Fruit fly (Drosophila melanogaster) whole organism, wandering third instar larva: ENCODE data around the gene NdufV3.

ENCODE experiments used
- Abd-B ChIP-seq: fragments of >200 bp; optimal IDR thresholded peaks from 2 replicates; lab custom pipeline; 2017; ENCODE audit warnings: missing biosample characterization, missing genetic modification characterization
- CG32264 ChIP-seq: fragments of 200-800 bp; sonication (Bioruptor generic); optimal IDR thresholded peaks from 2 replicates; lab custom pipeline; 2016; ENCODE audit warnings: missing biosample characterization, missing genetic modification characterization
- CG9705 ChIP-seq: fragments of 200-800 bp; sonication (Bioruptor generic); optimal IDR thresholded peaks from 2 replicates; lab custom pipeline; 2018; ENCODE audit warnings: missing biosample characterization, mild to moderate bottlenecking, missing genetic modification characterization
- CrebA ChIP-seq: fragments of 200-800 bp; sonication (Bioruptor generic); optimal IDR thresholded peaks from 2 replicates; lab custom pipeline; 2016; ENCODE audit warnings: missing biosample characterization, mild to moderate bottlenecking, missing genetic modification characterization, borderline replicate concordance
- Dfd ChIP-seq: fragments of >200 bp; optimal IDR thresholded peaks from 2 replicates; lab custom pipeline; 2017; ENCODE audit warnings: missing biosample characterization, missing genetic modification characterization
- Dif ChIP-seq: fragments of 200-275, 200-300 bp; sonication (Bioruptor generic); optimal IDR thresholded peaks from 2 replicates; lab custom pipeline; 2018; ENCODE audit warnings: missing biosample characterization, missing genetic modification characterization; ENCODE audit not compliant: partially characterized antibody
- GATAd ChIP-seq: sonication (Bioruptor generic); optimal IDR thresholded peaks from 2 replicates; lab custom pipeline; 2016; ENCODE audit warnings: missing biosample characterization, missing genetic modification characterization
- HLH106 ChIP-seq: fragments of 200-800 bp; optimal IDR thresholded peaks from 3 replicates; lab custom pipeline; 2019; ENCODE audit warnings: missing biosample characterization, mild to moderate bottlenecking, missing genetic modification characterization, moderate library complexity
- Hnf4 ChIP-seq: fragments of 200-800 bp; sonication (Bioruptor generic); optimal IDR thresholded peaks from 2 replicates; lab custom pipeline; 2016; ENCODE audit warnings: missing biosample characterization, mild to moderate bottlenecking, missing genetic modification characterization
- Hr78 ChIP-seq: fragments of >200 bp; optimal IDR thresholded peaks from 2 replicates; lab custom pipeline; 2017; ENCODE audit warnings: missing biosample characterization, missing genetic modification characterization
- Hr83 ChIP-seq: fragments of 200-300 bp; sonication (Bioruptor generic); optimal IDR thresholded peaks from 2 replicates; lab custom pipeline; 2016; ENCODE audit warnings: missing biosample characterization, mild to moderate bottlenecking, missing genetic modification characterization, moderate library complexity; ENCODE audit not compliant: poor library complexity, severe bottlenecking
- Jra ChIP-seq: sonication (Bioruptor generic); optimal IDR thresholded peaks from 2 replicates; lab custom pipeline; 2016; ENCODE audit warnings: missing biosample characterization, missing genetic modification characterization
- Mio ChIP-seq: sonication (Bioruptor generic); optimal IDR thresholded peaks from 2 replicates; lab custom pipeline; 2016; ENCODE audit warnings: missing biosample characterization, missing genetic modification characterization
- Myc ChIP-seq: fragments of >200 bp; optimal IDR thresholded peaks from 2 replicates; lab custom pipeline; 2017
- N ChIP-seq: fragments of >200 bp; optimal IDR thresholded peaks from 2 replicates; lab custom pipeline; 2018; ENCODE audit warnings: missing biosample characterization, missing external identifiers, missing genetic modification characterization
- OdsH ChIP-seq: fragments of 200-800 bp; sonication (Bioruptor generic); optimal IDR thresholded peaks from 2 replicates; lab custom pipeline; 2016; ENCODE audit warnings: missing biosample characterization, mild to moderate bottlenecking, missing genetic modification characterization
- Rel ChIP-seq, 2 experiments: fragments of 200-800 bp; sonication (Bioruptor generic) in 1 of 2; optimal IDR thresholded peaks; 2 replicates in 1 of 2; 3 replicates in 1 of 2; lab custom pipeline; 2016 to 2019; ENCODE audit warnings: mild to moderate bottlenecking in 2 of 2, missing biosample characterization in 2 of 2, missing genetic modification characterization in 2 of 2, moderate library complexity in 1 of 2
- Sp1 ChIP-seq: fragments of 200-800 bp; sonication (Bioruptor generic); optimal IDR thresholded peaks from 3 replicates; lab custom pipeline; 2019; ENCODE audit warnings: missing biosample characterization, mild to moderate bottlenecking, missing genetic modification characterization, moderate library complexity
- Vsx2 ChIP-seq: fragments of 200-300, 225-300 bp; sonication (Bioruptor generic); optimal IDR thresholded peaks from 2 replicates; lab custom pipeline; 2018; ENCODE audit warnings: missing biosample characterization, missing genetic modification characterization; ENCODE audit not compliant: partially characterized antibody
- br ChIP-seq: fragments of 200-800 bp; sonication (Bioruptor generic); optimal IDR thresholded peaks from 2 replicates; lab custom pipeline; 2016; ENCODE audit warnings: missing biosample characterization, missing genetic modification characterization
- brk ChIP-seq: fragments of 200-800 bp; sonication (Bioruptor generic); optimal IDR thresholded peaks from 2 replicates; lab custom pipeline; 2016; ENCODE audit warnings: missing biosample characterization, mild to moderate bottlenecking, missing genetic modification characterization
- dl ChIP-seq, 2 experiments: fragments of 175-275, 200-275 bp in 1 of 2; fragments of 200-275 bp in 1 of 2; sonication (Bioruptor generic); optimal IDR thresholded peaks; lab custom pipeline; 2018; ENCODE audit warnings: mild to moderate bottlenecking in 2 of 2, missing biosample characterization in 2 of 2, missing genetic modification characterization in 2 of 2, moderate library complexity in 2 of 2; ENCODE audit not compliant: partially characterized antibody in 2 of 2, insufficient read depth in 1 of 2
- dmrt93B ChIP-seq: fragments of 200-800 bp; sonication (Bioruptor generic); optimal IDR thresholded peaks from 2 replicates; lab custom pipeline; 2018; ENCODE audit warnings: missing biosample characterization, mild to moderate bottlenecking, missing genetic modification characterization
- dsf ChIP-seq: sonication (Bioruptor generic); optimal IDR thresholded peaks from 2 replicates; lab custom pipeline; 2016; ENCODE audit warnings: missing biosample characterization, missing genetic modification characterization, borderline replicate concordance
- ey ChIP-seq: fragments of 200-800 bp; sonication (Bioruptor generic); optimal IDR thresholded peaks from 2 replicates; lab custom pipeline; 2016; ENCODE audit warnings: missing biosample characterization, missing genetic modification characterization
- foxo ChIP-seq, 2 experiments: fragments of 200-800 bp; sonication (Bioruptor generic); optimal IDR thresholded peaks; 2 replicates in 1 of 2; 3 replicates in 1 of 2; lab custom pipeline; 2016 to 2017; ENCODE audit warnings: missing biosample characterization in 2 of 2, missing genetic modification characterization in 2 of 2
- fru ChIP-seq: fragments of 200-800 bp; sonication (Bioruptor generic); optimal IDR thresholded peaks from 3 replicates; lab custom pipeline; 2016; ENCODE audit warnings: missing biosample characterization, mild to moderate bottlenecking, missing genetic modification characterization
- h ChIP-seq: fragments of 200-800 bp; sonication (Bioruptor generic); optimal IDR thresholded peaks from 3 replicates; lab custom pipeline; 2016; ENCODE audit warnings: missing biosample characterization, mild to moderate bottlenecking, missing genetic modification characterization
- jim ChIP-seq: fragments of 175-275, 200-325 bp; sonication (Bioruptor generic); optimal IDR thresholded peaks from 2 replicates; lab custom pipeline; 2016; ENCODE audit warnings: missing biosample characterization, mild to moderate bottlenecking, missing genetic modification characterization
- lola ChIP-seq: fragments of >200 bp; optimal IDR thresholded peaks from 2 replicates; lab custom pipeline; 2017; ENCODE audit warnings: missing biosample characterization, missing genetic modification characterization
- pan ChIP-seq: fragments of >200 bp; optimal IDR thresholded peaks from 2 replicates; lab custom pipeline; 2017
- psq ChIP-seq: fragments of 200-800 bp; sonication (Bioruptor generic); optimal IDR thresholded peaks from 3 replicates; lab custom pipeline; 2017; ENCODE audit warnings: missing biosample characterization, mild to moderate bottlenecking, missing genetic modification characterization, moderate library complexity
- rgr ChIP-seq: fragments of 200-800 bp; sonication (Bioruptor generic); optimal IDR thresholded peaks from 3 replicates; lab custom pipeline; 2016; ENCODE audit warnings: missing biosample characterization, mild to moderate bottlenecking, missing genetic modification characterization
- sage ChIP-seq: fragments of 200-800 bp; sonication (Bioruptor generic); optimal IDR thresholded peaks from 2 replicates; lab custom pipeline; 2016; ENCODE audit warnings: missing biosample characterization, mild to moderate bottlenecking, missing genetic modification characterization
- sv ChIP-seq: fragments of 200-800 bp; sonication (Bioruptor generic); optimal IDR thresholded peaks from 3 replicates; lab custom pipeline; 2016; ENCODE audit warnings: missing biosample characterization, missing genetic modification characterization
- tai ChIP-seq: sonication (Bioruptor generic); optimal IDR thresholded peaks from 2 replicates; lab custom pipeline; 2016; ENCODE audit warnings: missing biosample characterization, missing genetic modification characterization
- usp ChIP-seq: fragments of >200 bp; optimal IDR thresholded peaks from 2 replicates; lab custom pipeline; 2017; ENCODE audit warnings: missing biosample characterization, missing genetic modification characterization
- woc ChIP-seq: sonication (Bioruptor generic); optimal IDR thresholded peaks from 2 replicates; lab custom pipeline; 2016; ENCODE audit warnings: missing biosample characterization, mild to moderate bottlenecking, missing genetic modification characterization

NdufV3 gene

DNA sequence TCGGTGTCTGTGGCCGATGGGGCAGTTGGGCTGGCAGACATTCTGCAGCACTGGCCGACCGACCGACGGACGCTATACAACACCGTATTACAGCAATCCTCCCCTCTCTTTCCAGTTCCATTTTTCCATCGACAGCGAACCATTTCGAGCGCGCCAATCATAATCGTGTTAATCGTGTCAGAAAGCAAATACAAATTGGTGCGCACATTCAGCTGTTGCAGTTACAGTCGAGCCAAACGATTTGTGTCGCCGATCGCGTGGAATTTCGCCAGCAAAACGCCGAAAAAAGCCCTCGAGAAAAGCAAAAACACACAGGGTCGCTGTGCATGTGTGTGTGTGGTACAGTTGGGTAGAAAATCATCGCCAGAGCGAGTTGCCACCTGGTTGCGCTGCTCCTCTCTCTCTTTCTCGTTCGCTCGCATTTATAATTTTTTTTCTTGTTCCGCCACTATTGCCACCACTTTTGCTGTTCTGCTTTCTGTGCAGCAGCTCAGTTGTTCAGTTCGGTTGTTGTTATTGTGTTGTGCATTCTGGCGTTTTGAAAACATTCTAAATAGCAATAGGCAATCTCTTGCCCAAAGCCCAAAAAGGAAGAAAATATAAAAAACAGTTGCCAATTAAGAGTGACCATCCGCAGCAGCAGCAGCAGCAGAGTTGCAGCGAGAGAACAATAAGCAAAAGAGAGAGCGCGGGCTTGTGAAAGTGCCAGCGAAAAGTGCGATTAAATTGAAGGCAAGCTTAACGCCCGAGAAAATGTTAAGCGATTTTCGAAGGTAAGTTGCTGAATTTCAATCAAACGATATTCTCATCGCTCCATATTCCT, 918 bp downstream of the NdufV3 start, which contains the start of gene CG1737:
TSS of gene CG1737 (plus strand) at position 104 of the 823 bp plus-strand sequence.
- TF ChIP-seq dmrt93B (GFP tag; lab: Kevin White, UChicago) (no peak), fru (GFP tag; lab: Kevin White, UChicago) (peak; percentile 45), ey (GFP tag; lab: Kevin White, UChicago) (no peak), Vsx2 (GFP tag; lab: Kevin White, UChicago) (no peak), CG32264 (GFP tag; lab: Kevin White, UChicago) (no peak), sv (GFP tag; lab: Kevin White, UChicago) (no peak), Hnf4 (GFP tag; lab: Kevin White, UChicago) (peak; percentile 50), GATAd (GFP tag; lab: Kevin White, UChicago) (no peak), h (GFP tag; lab: Kevin White, UChicago) (peak; percentile 58), OdsH (GFP tag; lab: Kevin White, UChicago) (peak; percentile 38), Abd-B (no peak), CrebA (GFP tag; lab: Kevin White, UChicago) (no peak), jim (GFP tag; lab: Kevin White, UChicago) (peak; percentile 48), lola (GFP tag; lab: Kevin White, UChicago) (no peak), Sp1 (peak; percentile 29), Jra (GFP tag; lab: Kevin White, UChicago) (peak; percentile 10), HLH106 (peak; percentile 19), brk (GFP tag; lab: Kevin White, UChicago) (no peak), foxo (GFP tag; optimal IDR thresholded peaks at IDR 0.05; lab: Kevin White, UChicago) (peak in 1 of 2 experiments; percentile 54), psq (GFP tag; lab: Kevin White, UChicago) (peak; percentile 0), rgr (GFP tag; lab: Kevin White, UChicago) (peak; percentile 53), pan (lab: Kevin White, UChicago) (no peak), Rel (GFP tag; optimal IDR thresholded peaks at IDR 0.05; lab: Kevin White, UChicago) (no peak), Rel (tag; optimal IDR thresholded peaks at IDR 0.05; lab: Kevin White, UChicago) (peak; percentile 60), Hr83 (GFP tag; lab: Kevin White, UChicago) (peak; percentile 56)

dm6 chrX:11351351-11351750, 1.6 kb downstream of the NdufV3 start:
- TF ChIP-seq tai (GFP tag; lab: Kevin White, UChicago) (no peak), Abd-B (no peak), Rel (GFP tag; optimal IDR thresholded peaks at IDR 0.05; lab: Kevin White, UChicago) (no peak), Rel (tag; optimal IDR thresholded peaks at IDR 0.05; lab: Kevin White, UChicago) (peak; percentile 72), usp (no peak), CG32264 (GFP tag; lab: Kevin White, UChicago) (peak; percentile 83), Myc (lab: Kevin White, UChicago) (no peak), woc (GFP tag; lab: Kevin White, UChicago) (peak; percentile 84), brk (GFP tag; lab: Kevin White, UChicago) (no peak), sage (GFP tag; lab: Kevin White, UChicago) (peak; percentile 77), ey (GFP tag; lab: Kevin White, UChicago) (peak; percentile 95), dl (GFP tag; optimal IDR thresholded peaks at IDR 0.05; lab: Kevin White, UChicago; ENCODE audit: insufficient read depth in 1 of 2, partially characterized antibody in 2 of 2) (no peak), sv (GFP tag; lab: Kevin White, UChicago) (peak; percentile 79), Mio (GFP tag; lab: Kevin White, UChicago) (peak; percentile 81), CG9705 (GFP tag; lab: Kevin White, UChicago) (peak; percentile 80), Sp1 (peak; percentile 86), fru (GFP tag; lab: Kevin White, UChicago) (peak; percentile 92), Hr78 (GFP tag; lab: Kevin White, UChicago) (no peak), psq (GFP tag; lab: Kevin White, UChicago) (peak; percentile 81), N (GFP tag; lab: Kevin White, UChicago) (no peak), pan (lab: Kevin White, UChicago) (no peak), Hr83 (GFP tag; lab: Kevin White, UChicago) (peak; percentile 93), OdsH (GFP tag; lab: Kevin White, UChicago) (peak; percentile 91), Dfd (GFP tag; lab: Kevin White, UChicago) (no peak), jim (GFP tag; lab: Kevin White, UChicago) (peak; percentile 68), Jra (GFP tag; lab: Kevin White, UChicago) (peak; percentile 71), foxo (GFP tag; optimal IDR thresholded peaks at IDR 0.05; lab: Kevin White, UChicago) (peak; percentile 46 to 96), dsf (GFP tag; lab: Kevin White, UChicago) (no peak), GATAd (GFP tag; lab: Kevin White, UChicago) (peak; percentile 48), dmrt93B (GFP tag; lab: Kevin White, UChicago) (peak; percentile 88), Vsx2 (GFP tag; lab: Kevin White, UChicago) (no peak), Dif (GFP tag; lab: Kevin White, UChicago) (no peak), HLH106 (peak; percentile 92), CrebA (GFP tag; lab: Kevin White, UChicago) (no peak), h (GFP tag; lab: Kevin White, UChicago) (peak; percentile 95), rgr (GFP tag; lab: Kevin White, UChicago) (peak; percentile 96), br (GFP tag; lab: Kevin White, UChicago) (peak; percentile 93), lola (GFP tag; lab: Kevin White, UChicago) (no peak), Hnf4 (GFP tag; lab: Kevin White, UChicago) (peak; percentile 93)
